Worm (Caenorhabditis elegans) whole organism, early embryonic: Measurements from ENCODE around the gene EEED8.12.

Experiments
- F13C5.2 ChIP-seq: sonication (generic microtip); optimal IDR thresholded peaks from 2 replicates; lab custom pipeline; 2017; ENCODE audit warnings: mild to moderate bottlenecking, missing genetic modification characterization, inconsistent platforms, missing compliant biosample characterization
- ama-1 ChIP-seq: fragments of 150-350 bp; optimal IDR thresholded peaks from 2 replicates; lab custom pipeline; 2014
- ceh-13 ChIP-seq: fragments of 200-800 bp; sonication (Bioruptor generic); optimal IDR thresholded peaks from 2 replicates; lab custom pipeline; 2018; ENCODE audit warnings: mild to moderate bottlenecking, missing genetic modification characterization, missing compliant biosample characterization
- ceh-36 ChIP-seq: sonication (generic microtip); optimal IDR thresholded peaks from 2 replicates; lab custom pipeline; 2016; ENCODE audit warnings: missing genetic modification characterization, inconsistent platforms, missing compliant biosample characterization
- ets-7 ChIP-seq: sonication (generic microtip); optimal IDR thresholded peaks from 2 replicates; lab custom pipeline; 2016; ENCODE audit warnings: missing genotype, missing genetic modification characterization, missing compliant biosample characterization
- flt-1 ChIP-seq: fragments of 200-800 bp; sonication (Bioruptor generic); IDR thresholded peaks from 2 replicates; pipeline ENCODE4 v1.3.6; 2022; ENCODE audit warnings: missing genetic modification characterization, missing compliant biosample characterization
- hmbx-1 ChIP-seq: sonication (generic microtip); optimal IDR thresholded peaks from 2 replicates; lab custom pipeline; 2016; ENCODE audit warnings: mild to moderate bottlenecking, missing genetic modification characterization, missing compliant biosample characterization
- hnd-1 ChIP-seq: sonication (generic microtip); optimal IDR thresholded peaks from 2 replicates; lab custom pipeline; 2016; ENCODE audit warnings: missing genetic modification characterization, missing compliant biosample characterization
- pes-1 ChIP-seq: fragments of 200-800 bp; sonication (Bioruptor generic); IDR thresholded peaks from 2 replicates; pipeline ENCODE4 v1.3.6; 2022; ENCODE audit warnings: missing genetic modification reagents, missing genetic modification characterization, missing compliant biosample characterization
- tbx-11 ChIP-seq: fragments of 200-800 bp; sonication (Bioruptor generic); IDR thresholded peaks from 2 replicates; pipeline ENCODE4 v1.3.6; 2022; ENCODE audit warnings: missing genetic modification characterization, missing compliant biosample characterization
- tra-4 ChIP-seq: sonication (generic microtip); optimal IDR thresholded peaks from 2 replicates; lab custom pipeline; 2017; ENCODE audit warnings: missing genetic modification characterization, missing compliant biosample characterization

ce11 chrII:5418929-5419328 lies 10.1 kb upstream of the EEED8.12 start, which contains the start of gene EEED8.15:
- TF ChIP-seq ama-1 (lab: Kevin White, UChicago) (no peak), ceh-13 (GFP tag; lab: Kevin White, UChicago) (no peak), ets-7 (no peak), F13C5.2 (tag; lab: Kevin White, UChicago) (no peak), ceh-36 (tag; lab: Kevin White, UChicago) (no peak), hnd-1 (tag; lab: Kevin White, UChicago) (no peak), tra-4 (no peak), pes-1 (GFP tag; lab: Robert Waterston, UW) (no peak), flt-1 (GFP tag; lab: Robert Waterston, UW) (no peak), tbx-11 (GFP tag; lab: Robert Waterston, UW) (no peak), hmbx-1 (tag; lab: Kevin White, UChicago) (no peak)
